Worm (Caenorhabditis elegans) whole organism, young adult: ENCODE measurements around the gene C05D12.3.

Source experiments
- B0261.1 ChIP-seq: sonication (generic microtip); optimal IDR thresholded peaks from 2 replicates; lab custom pipeline; 2016; ENCODE audit warnings: mild to moderate bottlenecking, missing genetic modification characterization, moderate library complexity, missing compliant biosample characterization
- B0336.3 ChIP-seq: fragments of 200-800 bp; sonication (Bioruptor generic); IDR thresholded peaks from 2 replicates; pipeline ENCODE4 v1.3.6; 2022; ENCODE audit warnings: missing genetic modification characterization, missing compliant biosample characterization
- K11D2.4 ChIP-seq: fragments of 200-800 bp; sonication (Bioruptor generic); IDR thresholded peaks from 2 replicates; pipeline ENCODE4 v1.3.6; 2022; ENCODE audit warnings: missing genetic modification reagents, missing genetic modification characterization, missing compliant biosample characterization
- ZK185.1 ChIP-seq: sonication (generic microtip); optimal IDR thresholded peaks from 2 replicates; lab custom pipeline; 2016; ENCODE audit warnings: mild to moderate bottlenecking, missing genetic modification characterization, missing compliant biosample characterization; ENCODE audit not compliant: poor library complexity, severe bottlenecking
- athp-1 ChIP-seq: sonication (generic microtip); optimal IDR thresholded peaks from 2 replicates; lab custom pipeline; 2017; ENCODE audit warnings: mild to moderate bottlenecking, missing genetic modification characterization, missing compliant biosample characterization
- bed-2 ChIP-seq: fragments of 200-800 bp; sonication (Bioruptor generic); IDR thresholded peaks from 2 replicates; pipeline ENCODE4 v1.3.6; 2022; ENCODE audit warnings: missing genetic modification reagents, missing genetic modification characterization, missing compliant biosample characterization
- cebp-2 ChIP-seq: fragments of 200-800 bp; sonication (Bioruptor generic); IDR thresholded peaks from 2 replicates; pipeline ENCODE4 v1.3.6; 2022; ENCODE audit warnings: missing genetic modification characterization, missing compliant biosample characterization
- egrh-3 ChIP-seq: fragments of 200-800 bp; sonication (Bioruptor generic); IDR thresholded peaks from 2 replicates; pipeline ENCODE4 v1.3.6; 2022; ENCODE audit warnings: missing genetic modification reagents, missing genetic modification characterization, missing compliant biosample characterization
- gei-17 ChIP-seq: fragments of 200-800 bp; sonication (Bioruptor generic); optimal IDR thresholded peaks from 2 replicates; lab custom pipeline; 2018; ENCODE audit warnings: mild to moderate bottlenecking, missing genetic modification characterization, missing compliant biosample characterization
- lin-26 ChIP-seq: fragments of 200-800 bp; sonication (Bioruptor generic); IDR thresholded peaks from 2 replicates; pipeline ENCODE4 v1.3.6; 2022; ENCODE audit warnings: missing genetic modification reagents, missing genetic modification characterization, missing compliant biosample characterization
- lir-1 ChIP-seq: fragments of 200-800 bp; sonication (Bioruptor generic); conservative IDR thresholded peaks from 2 replicates; pipeline ENCODE4 v1.3.6; 2022; ENCODE audit warnings: missing genetic modification reagents, missing genetic modification characterization, missing compliant biosample characterization
- lsy-27 ChIP-seq: sonication (generic microtip); optimal IDR thresholded peaks from 2 replicates; lab custom pipeline; 2017; ENCODE audit warnings: missing genetic modification characterization, mild to moderate bottlenecking, missing compliant biosample characterization, antibody characterized with exemption, missing genotype, borderline replicate concordance; ENCODE audit not compliant: insufficient read depth
- pha-4 ChIP-seq: fragments of 150-350 bp; sonication (generic microtip); optimal IDR thresholded peaks from 2 replicates; lab custom pipeline; 2014; ENCODE audit warnings: missing biosample characterization, missing genetic modification reagents, missing genetic modification characterization
- sptf-2 ChIP-seq: fragments of 200-800 bp; sonication (Bioruptor generic); optimal IDR thresholded peaks from 2 replicates; lab custom pipeline; 2018; ENCODE audit warnings: mild to moderate bottlenecking, missing genetic modification characterization, missing compliant biosample characterization
- unc-130 ChIP-seq: sonication (generic microtip); optimal IDR thresholded peaks from 2 replicates; lab custom pipeline; 2016; ENCODE audit warnings: missing genetic modification reagents, missing genetic modification characterization, missing compliant biosample characterization
- zfh-2 ChIP-seq: fragments of 200-800 bp; sonication (Bioruptor generic); conservative IDR thresholded peaks from 2 replicates; pipeline ENCODE4 v1.3.6; 2022; ENCODE audit warnings: missing genetic modification reagents, missing genetic modification characterization, missing compliant biosample characterization
- ztf-18 ChIP-seq: sonication (generic microtip); optimal IDR thresholded peaks from 2 replicates; lab custom pipeline; 2016; ENCODE audit warnings: missing genotype, mild to moderate bottlenecking, missing genetic modification characterization, missing compliant biosample characterization
- ztf-6 ChIP-seq: fragments of 200-800 bp; sonication (Bioruptor generic); IDR thresholded peaks from 2 replicates; pipeline ENCODE4 v1.3.6; 2022; ENCODE audit warnings: missing genetic modification reagents, missing genetic modification characterization, missing compliant biosample characterization

C05D12.3 gene

DNA sequence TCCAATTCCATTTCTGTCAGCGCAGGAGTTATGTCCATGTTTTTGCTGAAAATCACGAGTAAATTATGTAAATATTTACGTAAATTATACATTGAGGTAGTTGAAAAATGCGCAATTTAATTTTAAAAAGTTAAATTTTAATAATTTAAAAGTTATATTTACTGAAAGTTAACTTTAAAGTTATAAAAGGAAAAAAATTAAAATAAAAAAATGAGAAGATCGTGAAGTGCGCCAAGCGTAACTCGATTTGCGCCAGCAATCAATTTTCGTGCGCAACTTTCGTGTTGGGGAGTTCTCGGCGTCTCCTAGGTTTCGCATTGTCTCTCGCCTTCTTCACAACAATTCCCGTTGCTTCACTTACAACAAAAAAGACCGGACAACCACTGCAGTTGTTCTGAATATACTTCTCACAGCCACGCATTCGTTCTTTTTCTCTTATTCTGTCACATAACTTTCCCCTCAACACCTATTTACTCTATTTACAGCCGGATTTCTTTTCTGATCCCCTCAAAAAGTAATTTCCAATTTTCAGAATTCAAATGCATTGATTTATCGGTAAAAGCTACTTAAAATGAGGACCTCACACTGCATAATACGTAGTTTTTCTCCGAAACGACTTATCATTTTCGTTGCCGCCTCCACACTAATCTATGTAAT is 48.6 kb downstream of the C05D12.3 start, which contains the start of the genes metl-1 and W02B12.11 (continued):
- TF ChIP-seq ZK185.1 (tag; lab: Kevin White, UChicago) (peak; percentile 69), lin-26 (GFP tag; lab: Robert Waterston, UW) (peak; percentile 59; the same call in 1 of the 2 replicates), athp-1 (tag; lab: Kevin White, UChicago) (no peak)

ce11 chrII:11476410-11476809 is 51.3 kb downstream of the C05D12.3 start, which contains the start of gene W02B12.16:
Gene W02B12.16, minus strand, starts transcription at chrII:11476510.
- TF ChIP-seq sptf-2 (GFP tag; lab: Kevin White, UChicago) (no peak), cebp-2 (GFP tag; lab: Robert Waterston, UW) (no peak), lir-1 (GFP tag; lab: Robert Waterston, UW) (no peak), B0336.3 (no peak), egrh-3 (no peak), bed-2 (no peak), pha-4 (tag; lab: Kevin White, UChicago) (no peak), ztf-6 (GFP tag; lab: Robert Waterston, UW) (no peak), K11D2.4 (GFP tag; lab: Robert Waterston, UW) (no peak), lsy-27 (no peak), B0261.1 (tag; lab: Kevin White, UChicago) (no peak)
- TF ChIP-seq, all 124 proteins: peak for 0

ce11 chrII:11479076-11479475 is 54.0 kb downstream of the C05D12.3 start, which contains the start of gene W02B12.12:
Gene W02B12.12, minus strand, starts transcription at chrII:11479176.
- no peak for TF ChIP-seq ztf-18 (tag; lab: Kevin White, UChicago)
- no peak for TF ChIP-seq zfh-2 (GFP tag; lab: Robert Waterston, UW)
- TF ChIP-seq B0261.1 (tag; lab: Kevin White, UChicago), result no peak
- no peak for TF ChIP-seq gei-17 (GFP tag; lab: Kevin White, UChicago)
- no peak for TF ChIP-seq unc-130 (GFP tag; lab: Kevin White, UChicago)
